Worm (Caenorhabditis elegans) whole organism, L4 larva: ENCODE data around the gene suox-1.
A peak's percentile ranks its signal among the peaks of the same experiment; 100 is the strongest.

Experiments
- D1046.2 ChIP-seq: fragments of 200-800 bp; sonication (Bioruptor generic); IDR thresholded peaks from 2 replicates; pipeline ENCODE4 v1.3.6; 2022; ENCODE audit warnings: missing genetic modification characterization, missing compliant biosample characterization
- F26F4.8 ChIP-seq: fragments of 200-800 bp; sonication (Bioruptor generic); conservative IDR thresholded peaks from 2 replicates; pipeline ENCODE4 v1.3.6; 2022; ENCODE audit warnings: missing genetic modification characterization, missing compliant biosample characterization
- F44E2.7 ChIP-seq: fragments of 200-800 bp; sonication (Bioruptor generic); IDR thresholded peaks from 2 replicates; pipeline ENCODE4 v2.1.2; 2022; ENCODE audit warnings: missing genetic modification characterization, missing compliant biosample characterization
- F49E8.2 ChIP-seq: sonication (generic microtip); optimal IDR thresholded peaks from 2 replicates; lab custom pipeline; 2016; ENCODE audit warnings: missing compliant biosample characterization, mild to moderate bottlenecking, missing genetic modification characterization, borderline replicate concordance
- T20F7.1 ChIP-seq: fragments of 200-800 bp; sonication (Bioruptor generic); optimal IDR thresholded peaks from 2 replicates; lab custom pipeline; 2018; ENCODE audit warnings: mild to moderate bottlenecking, missing genetic modification characterization, missing compliant biosample characterization
- Y75B8A.6 ChIP-seq: fragments of 200-800 bp; sonication (Bioruptor generic); IDR thresholded peaks from 2 replicates; pipeline ENCODE4 v1.3.6; 2022; ENCODE audit warnings: missing genetic modification reagents, missing genetic modification characterization, missing compliant biosample characterization
- aly-2 ChIP-seq: sonication (generic microtip); optimal IDR thresholded peaks from 2 replicates; lab custom pipeline; 2018; ENCODE audit warnings: missing biosample characterization, missing genetic modification characterization
- ama-1 ChIP-seq: fragments of 150-350 bp; optimal IDR thresholded peaks from 2 replicates; lab custom pipeline; 2014; ENCODE audit warnings: inconsistent platforms, mixed read lengths
- attf-4 ChIP-seq: sonication (generic microtip); optimal IDR thresholded peaks from 3 replicates; lab custom pipeline; 2017; ENCODE audit warnings: missing biosample characterization, missing genetic modification characterization
- ceh-20 ChIP-seq: fragments of 200-800 bp; sonication (Bioruptor generic); IDR thresholded peaks from 2 replicates; pipeline ENCODE4 v1.3.6; 2022; ENCODE audit warnings: missing genetic modification reagents, missing genetic modification characterization, missing compliant biosample characterization
- ceh-28 ChIP-seq: fragments of 150-350 bp; optimal IDR thresholded peaks from 2 replicates; lab custom pipeline; 2014; ENCODE audit warnings: missing biosample characterization, missing genetic modification reagents, missing genetic modification characterization
- ceh-82 ChIP-seq: sonication (generic microtip); optimal IDR thresholded peaks from 2 replicates; lab custom pipeline; 2017; ENCODE audit warnings: missing biosample characterization, missing genetic modification characterization
- ces-1 ChIP-seq: fragments of 150-350 bp; sonication (generic microtip); optimal IDR thresholded peaks from 4 replicates; lab custom pipeline; 2014; ENCODE audit warnings: missing biosample characterization, missing genetic modification reagents, missing genetic modification characterization
- ctbp-1 ChIP-seq: fragments of 200-800 bp; sonication (Bioruptor generic); IDR thresholded peaks from 2 replicates; pipeline ENCODE4 v1.3.6; 2022; ENCODE audit warnings: missing genetic modification reagents, missing genetic modification characterization, missing compliant biosample characterization
- dmd-9 ChIP-seq: fragments of 200-800 bp; sonication (Bioruptor generic); IDR thresholded peaks from 2 replicates; pipeline ENCODE4 v1.3.6; 2022; ENCODE audit warnings: missing genetic modification reagents, missing genetic modification characterization, missing compliant biosample characterization
- dpl-1 ChIP-seq: fragments of 150-350 bp; optimal IDR thresholded peaks from 2 replicates; lab custom pipeline; 2014; ENCODE audit warnings: missing biosample characterization, missing genetic modification reagents, missing genetic modification characterization
- dve-1 ChIP-seq: sonication (generic microtip); optimal IDR thresholded peaks from 2 replicates; lab custom pipeline; 2017; ENCODE audit warnings: antibody characterized with exemption, mild to moderate bottlenecking, missing genetic modification characterization, missing compliant biosample characterization; ENCODE audit not compliant: insufficient read depth
- fkh-10 ChIP-seq: fragments of 150-350 bp; optimal IDR thresholded peaks from 2 replicates; lab custom pipeline; 2014; ENCODE audit warnings: missing biosample characterization, missing genetic modification reagents, missing genetic modification characterization
- hif-1 ChIP-seq, 2 experiments: sonication (generic microtip); optimal IDR thresholded peaks; 2 replicates each; lab custom pipeline; 2016 to 2017; ENCODE audit warnings: missing compliant biosample characterization in 2 of 2, missing genetic modification characterization in 2 of 2, missing genetic modification reagents in 2 of 2, missing genotype in 2 of 2, mild to moderate bottlenecking in 1 of 2
- jun-1 ChIP-seq: fragments of 150-350 bp; optimal IDR thresholded peaks from 2 replicates; lab custom pipeline; 2014; ENCODE audit warnings: missing biosample characterization, missing genetic modification reagents, missing genetic modification characterization
- lim-7 ChIP-seq: fragments of 200-800 bp; sonication (Bioruptor generic); IDR thresholded peaks from 2 replicates; pipeline ENCODE4 v1.3.6; 2022; ENCODE audit warnings: missing genetic modification characterization, missing compliant biosample characterization
- lin-1 ChIP-seq: fragments of 200-800 bp; sonication (Bioruptor generic); IDR thresholded peaks from 2 replicates; pipeline ENCODE4 v1.3.6; 2022; ENCODE audit warnings: missing genetic modification reagents, missing genetic modification characterization, missing compliant biosample characterization
- lin-15B ChIP-seq: fragments of 150-350 bp; sonication (generic microtip); optimal IDR thresholded peaks from 3 replicates; lab custom pipeline; 2014; ENCODE audit warnings: missing biosample characterization, missing genetic modification characterization
- lin-29 ChIP-seq: fragments of 200-800 bp; sonication (Bioruptor generic); IDR thresholded peaks from 2 replicates; pipeline ENCODE4 v1.3.6; 2022; ENCODE audit warnings: missing genetic modification reagents, missing genetic modification characterization, missing compliant biosample characterization
- lin-38 ChIP-seq: fragments of 200-800 bp; sonication (Bioruptor generic); IDR thresholded peaks from 2 replicates; pipeline ENCODE4 v1.3.6; 2022; ENCODE audit warnings: missing genetic modification reagents, missing genetic modification characterization, missing compliant biosample characterization
- lin-39 ChIP-seq: fragments of 150-350 bp; optimal IDR thresholded peaks from 2 replicates; lab custom pipeline; 2014; ENCODE audit warnings: missing biosample characterization, missing genetic modification reagents, missing genetic modification characterization
- lsy-2 ChIP-seq, 2 experiments: fragments of 150-350 bp in 1 of 2; sonication (generic microtip) in 1 of 2; optimal IDR thresholded peaks; 2 replicates each; lab custom pipeline; 2014 to 2017; ENCODE audit warnings: missing biosample characterization in 2 of 2, missing genetic modification characterization in 2 of 2
- madf-5 ChIP-seq, 2 experiments: fragments of 200-800 bp; sonication (Bioruptor generic); IDR thresholded peaks; 2 replicates each; pipeline ENCODE4 v1.3.6; 2022; ENCODE audit warnings: missing compliant biosample characterization in 2 of 2, missing genetic modification characterization in 2 of 2
- mdl-1 ChIP-seq, 2 experiments: fragments of 150-350 bp in 1 of 2; sonication (generic microtip) in 1 of 2; optimal IDR thresholded peaks; 2 replicates each; lab custom pipeline; 2014 to 2017; ENCODE audit warnings: missing biosample characterization in 2 of 2, missing genetic modification characterization in 2 of 2
- mep-1 ChIP-seq: fragments of 150-350 bp; sonication (generic microtip); optimal IDR thresholded peaks from 3 replicates; lab custom pipeline; 2014; ENCODE audit warnings: missing biosample characterization, missing genetic modification characterization
- mxl-3 ChIP-seq: fragments of 200-800 bp; sonication (Bioruptor generic); optimal IDR thresholded peaks from 2 replicates; lab custom pipeline; 2018; ENCODE audit warnings: mild to moderate bottlenecking, missing genetic modification characterization, missing compliant biosample characterization
- nhr-111 ChIP-seq: fragments of 200-800 bp; sonication (Bioruptor generic); optimal IDR thresholded peaks from 2 replicates; lab custom pipeline; 2018; ENCODE audit warnings: mild to moderate bottlenecking, missing genetic modification characterization, missing compliant biosample characterization
- nhr-25 ChIP-seq: sonication (generic microtip); optimal IDR thresholded peaks from 2 replicates; lab custom pipeline; 2017; ENCODE audit warnings: missing genetic modification characterization, mild to moderate bottlenecking, missing compliant biosample characterization, antibody characterized with exemption, moderate library complexity, borderline replicate concordance; ENCODE audit not compliant: insufficient read depth
- nhr-48 ChIP-seq: sonication (generic microtip); optimal IDR thresholded peaks from 2 replicates; lab custom pipeline; 2016; ENCODE audit warnings: mild to moderate bottlenecking, missing genetic modification characterization, missing compliant biosample characterization
- nhr-6 ChIP-seq: fragments of 150-350 bp; optimal IDR thresholded peaks from 2 replicates; lab custom pipeline; 2014; ENCODE audit warnings: missing biosample characterization, missing genetic modification characterization
- nhr-76 ChIP-seq: fragments of 150-350 bp; optimal IDR thresholded peaks from 2 replicates; lab custom pipeline; 2014; ENCODE audit warnings: missing biosample characterization, missing genetic modification characterization
- nhr-77 ChIP-seq: fragments of 150-350 bp; optimal IDR thresholded peaks from 2 replicates; lab custom pipeline; 2014; ENCODE audit warnings: missing biosample characterization, missing genetic modification characterization
- pha-4 ChIP-seq, 2 experiments: fragments of 150-350 bp in 1 of 2; fragments of 200-800 bp in 1 of 2; sonication (Bioruptor generic) in 1 of 2; IDR thresholded peaks in 1 of 2; optimal IDR thresholded peaks in 1 of 2; 2 replicates each; pipeline versions ENCODE4 v1.3.6 to Lab custom; 2014 to 2022; ENCODE audit warnings: missing genetic modification characterization in 2 of 2, missing genetic modification reagents in 2 of 2, missing biosample characterization in 1 of 2, missing compliant biosample characterization in 1 of 2
- php-3 ChIP-seq: fragments of 200-800 bp; sonication (Bioruptor generic); IDR thresholded peaks from 2 replicates; pipeline ENCODE4 v1.3.6; 2022; ENCODE audit warnings: missing genetic modification reagents, missing genetic modification characterization, missing compliant biosample characterization
- pqm-1 ChIP-seq: sonication (generic microtip); optimal IDR thresholded peaks from 2 replicates; lab custom pipeline; 2017; ENCODE audit warnings: missing biosample characterization, missing genetic modification characterization
- rbr-2 ChIP-seq: sonication (generic microtip); optimal IDR thresholded peaks from 2 replicates; lab custom pipeline; 2016; ENCODE audit warnings: missing genotype, missing genetic modification characterization, missing compliant biosample characterization
- saeg-2 ChIP-seq: fragments of 200-800 bp; sonication (Bioruptor generic); IDR thresholded peaks from 2 replicates; pipeline ENCODE4 v1.3.6; 2022; ENCODE audit warnings: missing genetic modification reagents, missing genetic modification characterization, missing compliant biosample characterization
- skn-1 ChIP-seq: fragments of 150-350 bp; optimal IDR thresholded peaks from 2 replicates; lab custom pipeline; 2014; ENCODE audit warnings: missing biosample characterization, missing genetic modification characterization
- snpc-1.2 ChIP-seq: fragments of 200-800 bp; sonication (Bioruptor generic); IDR thresholded peaks from 2 replicates; pipeline ENCODE4 v1.3.6; 2022; ENCODE audit warnings: missing genetic modification reagents, missing genetic modification characterization, missing compliant biosample characterization
- spr-3 ChIP-seq: fragments of 200-800 bp; sonication (Bioruptor generic); optimal IDR thresholded peaks from 2 replicates; lab custom pipeline; 2018; ENCODE audit warnings: mild to moderate bottlenecking, missing genetic modification characterization, missing compliant biosample characterization
- unc-39 ChIP-seq: sonication (generic microtip); optimal IDR thresholded peaks from 2 replicates; lab custom pipeline; 2017; ENCODE audit warnings: missing biosample characterization, missing genetic modification characterization
- zag-1 ChIP-seq: fragments of 150-350 bp; optimal IDR thresholded peaks from 2 replicates; lab custom pipeline; 2014; ENCODE audit warnings: missing biosample characterization, missing genetic modification characterization
- zfp-3 ChIP-seq: fragments of 200-800 bp; sonication (Bioruptor generic); conservative IDR thresholded peaks from 2 replicates; pipeline ENCODE4 v1.3.6; 2022; ENCODE audit warnings: missing genetic modification reagents, missing genetic modification characterization, missing compliant biosample characterization
- zip-2 ChIP-seq: fragments of 150-350 bp; optimal IDR thresholded peaks from 2 replicates; lab custom pipeline; 2014; ENCODE audit warnings: missing biosample characterization, missing genetic modification characterization
- ztf-11 ChIP-seq: fragments of 150-350 bp; optimal IDR thresholded peaks from 2 replicates; lab custom pipeline; 2014; ENCODE audit warnings: missing biosample characterization, missing genetic modification characterization
- ztf-7 ChIP-seq: fragments of 150-350 bp; optimal IDR thresholded peaks from 2 replicates; lab custom pipeline; 2014; ENCODE audit warnings: missing biosample characterization, missing genetic modification characterization

Gene suox-1

DNA sequence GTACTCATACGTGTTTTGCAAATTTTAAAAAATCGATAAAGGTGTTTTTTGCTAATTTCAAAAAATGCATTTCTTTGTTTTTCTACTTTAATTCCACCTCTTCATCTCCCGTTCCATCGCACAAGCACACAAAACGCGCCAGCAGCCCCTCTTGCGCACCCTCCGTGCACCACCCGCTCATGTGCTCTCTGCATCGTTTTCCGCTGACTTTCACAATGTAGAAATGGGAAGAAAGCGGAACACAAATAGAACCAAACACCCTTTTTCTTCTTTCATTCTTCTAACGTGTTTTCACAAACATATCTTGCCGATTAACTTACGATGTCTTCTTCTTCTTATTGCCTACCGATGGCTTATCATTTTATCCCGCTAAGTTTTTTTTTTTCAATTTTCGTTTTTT, 4.6 kb upstream of the suox-1 start (continued):
- TF ChIP-seq ztf-7 (peak; percentile 26), T20F7.1 (GFP tag; lab: Kevin White, UChicago) (peak; percentile 67), zag-1 (no peak), F49E8.2 (tag; lab: Kevin White, UChicago) (no peak), nhr-6 (tag; lab: Kevin White, UChicago) (peak; percentile 50), ceh-20 (peak; percentile 69; the same call in 1 of the 2 replicates), unc-39 (no peak), snpc-1.2 (GFP tag; lab: Robert Waterston, UW) (no peak), nhr-77 (tag; lab: Kevin White, UChicago) (peak; percentile 75), F44E2.7 (GFP tag; lab: Robert Waterston, UW) (no peak), php-3 (GFP tag; lab: Robert Waterston, UW) (no peak), hif-1 (tag; optimal IDR thresholded peaks at IDR 0.05; lab: Kevin White, UChicago) (peak in 1 of 2 experiments; percentile 55), dpl-1 (GFP tag; lab: Kevin White, UChicago) (peak; percentile 69), Y75B8A.6 (no peak), nhr-48 (tag; lab: Kevin White, UChicago) (peak; percentile 65), zfp-3 (peak; percentile 84), lin-38 (GFP tag; lab: Robert Waterston, UW) (no peak), pqm-1 (tag; lab: Kevin White, UChicago) (peak; percentile 16), ctbp-1 (GFP tag; lab: Robert Waterston, UW) (peak; percentile 80), attf-4 (tag; lab: Kevin White, UChicago) (no peak), ama-1 (peak; percentile 4), mxl-3 (GFP tag; lab: Kevin White, UChicago) (peak; percentile 87), fkh-10 (GFP tag; lab: Kevin White, UChicago) (peak; percentile 58), ztf-11 (tag; lab: Kevin White, UChicago) (no peak), lin-39 (no peak), nhr-111 (GFP tag; lab: Kevin White, UChicago) (no peak), jun-1 (tag; lab: Kevin White, UChicago) (no peak), F26F4.8 (GFP tag; lab: Robert Waterston, UW) (no peak), dve-1 (tag; lab: Kevin White, UChicago) (peak; percentile 94), lsy-2 (tag; optimal IDR thresholded peaks at IDR 0.05; lab: Kevin White, UChicago) (peak; percentile 69 to 84), mdl-1 (tag; optimal IDR thresholded peaks at IDR 0.05; lab: Kevin White, UChicago) (peak; percentile 37 to 86), saeg-2 (GFP tag; lab: Robert Waterston, UW) (peak; percentile 84), pha-4 (GFP tag; IDR thresholded peaks at IDR 0.05; lab: Robert Waterston, UW) (peak; percentile 53; the same call in 1 of the 2 replicates), pha-4 (tag; optimal IDR thresholded peaks at IDR 0.05; lab: Kevin White, UChicago) (no peak), ces-1 (GFP tag; lab: Kevin White, UChicago) (peak; percentile 12), nhr-76 (tag; lab: Kevin White, UChicago) (no peak), D1046.2 (no peak), lim-7 (GFP tag; lab: Robert Waterston, UW) (no peak), dmd-9 (peak; percentile 73; the same call in 1 of the 2 replicates), zip-2 (tag; lab: Kevin White, UChicago) (no peak), madf-5 (GFP tag; IDR thresholded peaks at IDR 0.05; lab: Robert Waterston, UW) (no peak), nhr-25 (tag; lab: Kevin White, UChicago) (peak; percentile 41), mep-1 (peak; percentile 92), aly-2 (no peak), spr-3 (GFP tag; lab: Kevin White, UChicago) (no peak), skn-1 (tag; lab: Kevin White, UChicago) (no peak), lin-1 (GFP tag; lab: Robert Waterston, UW) (peak; percentile 57; the same call in 1 of the 2 replicates), ceh-28 (tag; lab: Kevin White, UChicago) (peak; percentile 1), lin-15B (tag; lab: Kevin White, UChicago) (no peak), lin-29 (GFP tag; lab: Robert Waterston, UW) (no peak), rbr-2 (tag; lab: Kevin White, UChicago) (peak; percentile 87), ceh-82 (tag; lab: Kevin White, UChicago) (no peak)
